Fruit fly (Drosophila melanogaster): ENCODE results near the gene Gr28a.
A peak's percentile ranks its signal among the peaks of the same experiment; 100 is the strongest.

Gr28a gene

dm6 chr2L:7425690-7426056 lies 28.3 kb downstream of the Gr28a start:
- TF ChIP-seq EcR (GFP tag; optimal IDR thresholded peaks at IDR 0.05) (no peak), psq (optimal IDR thresholded peaks at IDR 0.05) (no peak), pan (optimal IDR thresholded peaks at IDR 0.05) (no peak), Dll (optimal IDR thresholded peaks at IDR 0.05) (no peak), usp (GFP tag; optimal IDR thresholded peaks at IDR 0.05) (no peak), CG8478 (optimal IDR thresholded peaks at IDR 0.05) (no peak)

- TF ChIP-seq usp (GFP tag; optimal IDR thresholded peaks at IDR 0.05), result no peak
- peak; percentile 19 for TF ChIP-seq psq (optimal IDR thresholded peaks at IDR 0.05)
- no peak for TF ChIP-seq pan (optimal IDR thresholded peaks at IDR 0.05)
- TF ChIP-seq CG8478 (optimal IDR thresholded peaks at IDR 0.05), result no peak
- peak in 1 of 2 experiments; percentile 64 for TF ChIP-seq EcR (GFP tag; optimal IDR thresholded peaks at IDR 0.05)
These were observed 28.9 kb downstream of the Gr28a start for dm6 chr2L:7424907-7425689.

dm6 chr2L:7424282-7424905 lies 29.6 kb downstream of the Gr28a start:
- TF ChIP-seq Dll (optimal IDR thresholded peaks at IDR 0.05) (no peak), EcR (GFP tag; optimal IDR thresholded peaks at IDR 0.05) (no peak), CG8478 (optimal IDR thresholded peaks at IDR 0.05) (peak; percentile 16)

- no peak for TF ChIP-seq usp (GFP tag; optimal IDR thresholded peaks at IDR 0.05)
- TF ChIP-seq EcR (GFP tag; optimal IDR thresholded peaks at IDR 0.05), result peak in 1 of 2 experiments; percentile 6
- no peak for TF ChIP-seq Dll (optimal IDR thresholded peaks at IDR 0.05)
These were observed 30.6 kb downstream of the Gr28a start for dm6 chr2L:7423333-7423895.

dm6 chr2L:7422429-7423283 lies 31.4 kb downstream of the Gr28a start:
- peak; percentile 44 for TF ChIP-seq Dll (optimal IDR thresholded peaks at IDR 0.05)
- peak; percentile 92 to 99 for TF ChIP-seq EcR (GFP tag; optimal IDR thresholded peaks at IDR 0.05)
- TF ChIP-seq psq (optimal IDR thresholded peaks at IDR 0.05), result no peak

- TF ChIP-seq pan (optimal IDR thresholded peaks at IDR 0.05) (no peak), EcR (GFP tag; optimal IDR thresholded peaks at IDR 0.05) (peak in 1 of 2 experiments; percentile 8), Dll (optimal IDR thresholded peaks at IDR 0.05) (no peak), psq (optimal IDR thresholded peaks at IDR 0.05) (no peak), usp (GFP tag; optimal IDR thresholded peaks at IDR 0.05) (no peak)
These were observed 33.4 kb downstream of the Gr28a start for dm6 chr2L:7420305-7421287.

dm6 chr2L:7419408-7420304 lies 34.4 kb downstream of the Gr28a start:
- TF ChIP-seq psq (optimal IDR thresholded peaks at IDR 0.05), result no peak
- TF ChIP-seq EcR (GFP tag; optimal IDR thresholded peaks at IDR 0.05), result peak; percentile 38 to 85
- TF ChIP-seq CG8478 (optimal IDR thresholded peaks at IDR 0.05), result no peak

- TF ChIP-seq EcR (GFP tag; optimal IDR thresholded peaks at IDR 0.05) (peak; percentile 68 to 90), CG8478 (optimal IDR thresholded peaks at IDR 0.05) (no peak), psq (optimal IDR thresholded peaks at IDR 0.05) (no peak)
These were observed 35.6 kb downstream of the Gr28a start for dm6 chr2L:7418148-7418988.

dm6 chr2L:7411947-7412621 lies 41.9 kb downstream of the Gr28a start, which contains the start of gene chm:
Gene chm, plus strand, starts transcription at chr2L:7412417.
- TF ChIP-seq pan (optimal IDR thresholded peaks at IDR 0.05) (no peak), Dll (optimal IDR thresholded peaks at IDR 0.05) (no peak), psq (optimal IDR thresholded peaks at IDR 0.05) (no peak), CG8478 (optimal IDR thresholded peaks at IDR 0.05) (no peak), EcR (GFP tag; optimal IDR thresholded peaks at IDR 0.05) (no peak), usp (GFP tag; optimal IDR thresholded peaks at IDR 0.05) (no peak)

Data from whole organism.